Fruit fly (Drosophila melanogaster) whole organism, embryonic: ENCODE measurements around the gene CG7156.

ENCODE experiments used
- CG11456 ChIP-seq: fragments of 200-800 bp; sonication (Bioruptor generic); IDR thresholded peaks from 3 replicates; pipeline ENCODE4 v1.3.6; 2022; ENCODE audit warnings: missing biosample characterization, missing genetic modification characterization
- crol ChIP-seq: fragments of 200-800 bp; sonication (Bioruptor generic); IDR thresholded peaks from 2 replicates; pipeline ENCODE4 v1.3.6; 2022; ENCODE audit warnings: missing biosample characterization, missing genetic modification characterization
- lab ChIP-seq: fragments of 200-800 bp; sonication (Bioruptor generic); optimal IDR thresholded peaks from 3 replicates; lab custom pipeline; 2017; ENCODE audit warnings: missing biosample characterization, missing genetic modification characterization, mild to moderate bottlenecking, moderate library complexity, missing genetic modification reagents
- sens ChIP-seq: fragments of 200-800 bp; sonication (Bioruptor generic); peaks from one replicate; lab custom pipeline; 2016; ENCODE audit warnings: missing biosample characterization, missing genetic modification characterization

- TF ChIP-seq CG11456 (GFP tag; lab: Robert Waterston, UW) (no peak), sens (GFP tag; lab: Kevin White, UChicago) (no peak), crol (GFP tag; lab: Robert Waterston, UW) (no peak), lab (no peak)
Observed at dm6 chr3R:18251876-18252275, 9.9 kb upstream of the CG7156 start.
